Fruit fly (Drosophila melanogaster) whole organism, pupa: ENCODE measurements around the gene CG18265.

Experiments
- CG10348 ChIP-seq: fragments of 200-800 bp; sonication (Bioruptor generic); IDR thresholded peaks from 2 replicates; pipeline ENCODE4 v1.3.6; 2022; ENCODE audit warnings: missing biosample characterization, missing genetic modification characterization
- CG12605 ChIP-seq: fragments of 200-800 bp; sonication (Bioruptor generic); IDR thresholded peaks from 2 replicates; pipeline ENCODE4 v1.3.6; 2022; ENCODE audit warnings: missing biosample characterization, missing genetic modification characterization
- CG13204 ChIP-seq: fragments of 200-800 bp; sonication (Bioruptor generic); optimal IDR thresholded peaks from 2 replicates; lab custom pipeline; 2018; ENCODE audit warnings: missing biosample characterization, mild to moderate bottlenecking, missing genetic modification characterization, moderate library complexity
- CG14655 ChIP-seq: fragments of 200-800 bp; sonication (Bioruptor generic); optimal IDR thresholded peaks from 3 replicates; lab custom pipeline; 2017; ENCODE audit warnings: mild to moderate bottlenecking, missing biosample characterization, missing genetic modification reagents, missing genetic modification characterization
- CG15710 ChIP-seq: fragments of 200-800 bp; sonication (Bioruptor generic); optimal IDR thresholded peaks from 2 replicates; lab custom pipeline; 2018; ENCODE audit warnings: missing biosample characterization, mild to moderate bottlenecking, missing genetic modification characterization, moderate library complexity
- CG17806 ChIP-seq: fragments of 200-800 bp; sonication (Bioruptor generic); optimal IDR thresholded peaks from 2 replicates; lab custom pipeline; 2018; ENCODE audit warnings: missing biosample characterization, mild to moderate bottlenecking, missing genetic modification characterization, moderate library complexity
- CG32121 ChIP-seq: fragments of 200-800 bp; sonication (Bioruptor generic); IDR thresholded peaks from 2 replicates; pipeline ENCODE4 v1.3.6; 2022; ENCODE audit warnings: missing biosample characterization, missing genetic modification characterization
- CG34367 ChIP-seq: fragments of 200-800 bp; sonication (Bioruptor generic); optimal IDR thresholded peaks from 2 replicates; lab custom pipeline; 2018; ENCODE audit warnings: missing biosample characterization, mild to moderate bottlenecking, missing genetic modification characterization
- CG4496 ChIP-seq: fragments of 200-800 bp; sonication (Bioruptor generic); IDR thresholded peaks from 3 replicates; pipeline ENCODE4 v1.3.6; 2022; ENCODE audit warnings: missing biosample characterization, missing genetic modification characterization
- CG8159 ChIP-seq: fragments of 200-800 bp; sonication (Bioruptor generic); optimal IDR thresholded peaks from 3 replicates; lab custom pipeline; 2018; ENCODE audit warnings: missing biosample characterization, mild to moderate bottlenecking, missing genetic modification characterization, moderate library complexity
- CG8301 ChIP-seq: fragments of 200-800 bp; sonication (Bioruptor generic); optimal IDR thresholded peaks from 2 replicates; lab custom pipeline; 2018; ENCODE audit warnings: missing biosample characterization, mild to moderate bottlenecking, missing genetic modification characterization
- CG9948 ChIP-seq: fragments of 200-800 bp; sonication (Bioruptor generic); optimal IDR thresholded peaks from 2 replicates; lab custom pipeline; 2018; ENCODE audit warnings: missing biosample characterization, mild to moderate bottlenecking, missing genetic modification characterization, moderate library complexity
- D1 ChIP-seq: fragments of 200-800 bp; sonication (Bioruptor generic); optimal IDR thresholded peaks from 2 replicates; lab custom pipeline; 2018; ENCODE audit warnings: missing biosample characterization, mild to moderate bottlenecking, missing genetic modification characterization, moderate library complexity
- EcR ChIP-seq: fragments of 200-800 bp; sonication (Bioruptor generic); optimal IDR thresholded peaks from 3 replicates; lab custom pipeline; 2019; ENCODE audit warnings: missing biosample characterization, missing genetic modification characterization, mild to moderate bottlenecking, moderate library complexity, missing genetic modification reagents
- Ets98B ChIP-seq: fragments of 200-800 bp; sonication (Bioruptor generic); IDR thresholded peaks from 2 replicates; pipeline ENCODE4 v1.3.6; 2022; ENCODE audit warnings: missing biosample characterization, missing genetic modification characterization
- Pif1A ChIP-seq: fragments of 200-800 bp; sonication (Bioruptor generic); optimal IDR thresholded peaks from 3 replicates; lab custom pipeline; 2016; ENCODE audit warnings: missing biosample characterization, missing genetic modification characterization
- Pif1B ChIP-seq: fragments of 200-800 bp; sonication (Bioruptor generic); optimal IDR thresholded peaks from 3 replicates; lab custom pipeline; 2016; ENCODE audit warnings: missing biosample characterization, missing genetic modification characterization
- Snoo ChIP-seq: fragments of 200-800 bp; sonication (Bioruptor generic); optimal IDR thresholded peaks from 3 replicates; lab custom pipeline; 2017; ENCODE audit warnings: missing biosample characterization, mild to moderate bottlenecking, missing genetic modification characterization, inconsistent platforms
- fd96Ca ChIP-seq: fragments of 200-800 bp; sonication (Bioruptor generic); IDR thresholded peaks from 3 replicates; pipeline ENCODE4 v1.3.6; 2022; ENCODE audit warnings: missing biosample characterization, missing genetic modification characterization
- gl ChIP-seq: fragments of 200-800 bp; sonication (Bioruptor generic); optimal IDR thresholded peaks from 2 replicates; lab custom pipeline; 2018; ENCODE audit warnings: missing biosample characterization, mild to moderate bottlenecking, missing genetic modification characterization
- rn ChIP-seq: fragments of 200-800 bp; sonication (Bioruptor generic); IDR thresholded peaks from 2 replicates; pipeline ENCODE4 v1.3.6; 2022; ENCODE audit warnings: missing biosample characterization, missing genetic modification characterization

CG18265 gene

dm6 chr3L:17488622-17489391 lies 49.6 kb downstream of the CG18265 start:
- TF ChIP-seq EcR (GFP tag; lab: Kevin White, UChicago) = peak; percentile 20
- no peak for TF ChIP-seq CG4496 (GFP tag; lab: Robert Waterston, UW)
- no peak for TF ChIP-seq fd96Ca (GFP tag; lab: Robert Waterston, UW)

- TF ChIP-seq rn (GFP tag; lab: Robert Waterston, UW) = no peak
- TF ChIP-seq CG17806 (tag; lab: Kevin White, UChicago) = no peak
- TF ChIP-seq Ets98B (GFP tag; lab: Robert Waterston, UW) = no peak
- peak; percentile 74 for TF ChIP-seq CG13204
- TF ChIP-seq CG12605 = no peak
- no peak for TF ChIP-seq CG14655
- peak; percentile 90 for TF ChIP-seq EcR (GFP tag; lab: Kevin White, UChicago)
- no peak for TF ChIP-seq CG8301 (tag; lab: Kevin White, UChicago)
- no peak for TF ChIP-seq CG34367 (tag; lab: Kevin White, UChicago)
- no peak for TF ChIP-seq Pif1A (GFP tag; lab: Kevin White, UChicago)
- no peak for TF ChIP-seq Pif1B (GFP tag; lab: Kevin White, UChicago)
- TF ChIP-seq CG4496 (GFP tag; lab: Robert Waterston, UW) = 0 out of 3 replicates have a peak, but pooled peaks have one; percentile 10
Observed at dm6 chr3L:17491646-17492045, 52.4 kb downstream of the CG18265 start.

- 0 out of 3 replicates have a peak, but pooled peaks have one; percentile 9 for TF ChIP-seq CG4496 (GFP tag; lab: Robert Waterston, UW)
- TF ChIP-seq CG14655 = no peak
- no peak for TF ChIP-seq CG10348
- TF ChIP-seq, all 21 proteins: peak for 1
Observed at dm6 chr3L:17493256-17493655, 54.1 kb downstream of the CG18265 start.

dm6 chr3L:17493807-17494404 lies 54.7 kb downstream of the CG18265 start:
- TF ChIP-seq CG8159 (tag; lab: Kevin White, UChicago) = no peak
- no peak for TF ChIP-seq Pif1A (GFP tag; lab: Kevin White, UChicago)
- no peak for TF ChIP-seq CG34367 (tag; lab: Kevin White, UChicago)
- TF ChIP-seq CG15710 = no peak
- TF ChIP-seq CG4496 (GFP tag; lab: Robert Waterston, UW) = no peak
- no peak for TF ChIP-seq CG12605
- no peak for TF ChIP-seq CG14655
- TF ChIP-seq CG10348 = no peak
- TF ChIP-seq CG32121 (GFP tag; lab: Robert Waterston, UW) = no peak
- TF ChIP-seq rn (GFP tag; lab: Robert Waterston, UW) = no peak
- TF ChIP-seq CG8301 (tag; lab: Kevin White, UChicago) = no peak
- TF ChIP-seq Snoo (tag; lab: Kevin White, UChicago) = no peak
- no peak for TF ChIP-seq Ets98B (GFP tag; lab: Robert Waterston, UW)
- TF ChIP-seq CG13204 = no peak
- no peak for TF ChIP-seq gl (tag; lab: Kevin White, UChicago)
- TF ChIP-seq fd96Ca (GFP tag; lab: Robert Waterston, UW) = no peak
- no peak for TF ChIP-seq CG9948 (tag; lab: Kevin White, UChicago)
- TF ChIP-seq CG17806 (tag; lab: Kevin White, UChicago) = no peak

- TF ChIP-seq CG10348 (no peak), gl (tag; lab: Kevin White, UChicago) (no peak), CG32121 (GFP tag; lab: Robert Waterston, UW) (no peak), rn (GFP tag; lab: Robert Waterston, UW) (no peak), Ets98B (GFP tag; lab: Robert Waterston, UW) (no peak), CG13204 (no peak), CG8301 (tag; lab: Kevin White, UChicago) (no peak), CG14655 (no peak), CG15710 (no peak), CG12605 (no peak)
Observed at dm6 chr3L:17494541-17494940, 55.3 kb downstream of the CG18265 start, which contains the start of gene edin. Gene edin, plus strand, starts transcription at chr3L:17494880.

dm6 chr3L:17495266-17495961 lies 56.2 kb downstream of the CG18265 start:
- peak; percentile 51 for TF ChIP-seq CG34367 (tag; lab: Kevin White, UChicago)
- peak; percentile 64 for TF ChIP-seq CG17806 (tag; lab: Kevin White, UChicago)
- TF ChIP-seq CG13204 = peak; percentile 58
- no peak for TF ChIP-seq CG10348
- peak; percentile 13 for TF ChIP-seq gl (tag; lab: Kevin White, UChicago)
- TF ChIP-seq CG9948 (tag; lab: Kevin White, UChicago) = peak; percentile 60
- 0 out of 3 replicates have a peak, but pooled peaks have one; percentile 5 for TF ChIP-seq fd96Ca (GFP tag; lab: Robert Waterston, UW)
- peak; percentile 45 for TF ChIP-seq CG8301 (tag; lab: Kevin White, UChicago)
- TF ChIP-seq Ets98B (GFP tag; lab: Robert Waterston, UW) = peak; percentile 21; the same call in 1 of the 2 replicates
- TF ChIP-seq CG4496 (GFP tag; lab: Robert Waterston, UW) = peak; percentile 61; the same call in 2 of the 3 replicates
- TF ChIP-seq CG32121 (GFP tag; lab: Robert Waterston, UW) = 0 out of 2 replicates have a peak, but pooled peaks have one; percentile 27
- TF ChIP-seq CG8159 (tag; lab: Kevin White, UChicago) = peak; percentile 78
- TF ChIP-seq CG14655 = peak; percentile 58
- no peak for TF ChIP-seq rn (GFP tag; lab: Robert Waterston, UW)
- peak; percentile 67 for TF ChIP-seq Pif1A (GFP tag; lab: Kevin White, UChicago)
- peak; percentile 98 for TF ChIP-seq EcR (GFP tag; lab: Kevin White, UChicago)
- TF ChIP-seq CG12605 = no peak
- no peak for TF ChIP-seq D1
- TF ChIP-seq CG15710 = peak; percentile 73
- peak; percentile 68 for TF ChIP-seq Snoo (tag; lab: Kevin White, UChicago)
- TF ChIP-seq Pif1B (GFP tag; lab: Kevin White, UChicago) = peak; percentile 40
